Worm (Caenorhabditis elegans) whole organism, mixed stage, embryonic: ENCODE measurements around the gene dpy-31.
A peak's percentile ranks its signal among the peaks of the same experiment; 100 is the strongest.

Experiments
- M03D4.4 ChIP-seq: sonication (generic microtip); optimal IDR thresholded peaks from 2 replicates; lab custom pipeline; 2017; ENCODE audit warnings: mild to moderate bottlenecking, missing genetic modification characterization, missing compliant biosample characterization
- bed-3 ChIP-seq: fragments of 200-800 bp; sonication (Bioruptor generic); optimal IDR thresholded peaks from 3 replicates; lab custom pipeline; 2018; ENCODE audit warnings: mild to moderate bottlenecking, missing genetic modification characterization, moderate library complexity, missing compliant biosample characterization
- blmp-1 ChIP-seq: fragments of 150-350 bp; optimal IDR thresholded peaks from 2 replicates; lab custom pipeline; 2014; ENCODE audit warnings: missing biosample characterization, missing genetic modification characterization
- ceh-39 ChIP-seq: fragments of 150-350 bp; optimal IDR thresholded peaks from 2 replicates; lab custom pipeline; 2014; ENCODE audit warnings: missing biosample characterization, missing genetic modification characterization
- ceh-43 ChIP-seq: fragments of 200-800 bp; sonication (Bioruptor generic); optimal IDR thresholded peaks from 2 replicates; lab custom pipeline; 2018; ENCODE audit warnings: mild to moderate bottlenecking, missing genetic modification characterization, moderate library complexity, missing compliant biosample characterization
- ceh-83 ChIP-seq: fragments of 200-800 bp; sonication (Bioruptor generic); optimal IDR thresholded peaks from 2 replicates; lab custom pipeline; 2018; ENCODE audit warnings: mild to moderate bottlenecking, missing genetic modification characterization, missing compliant biosample characterization
- ces-1 ChIP-seq: fragments of 150-350 bp; optimal IDR thresholded peaks from 2 replicates; lab custom pipeline; 2014; ENCODE audit warnings: missing biosample characterization, missing genetic modification reagents, missing genetic modification characterization
- cnd-1 ChIP-seq: fragments of 200-800 bp; sonication (Bioruptor generic); optimal IDR thresholded peaks from 2 replicates; lab custom pipeline; 2018; ENCODE audit warnings: mild to moderate bottlenecking, missing genetic modification characterization, missing compliant biosample characterization
- drap-1 ChIP-seq: fragments of 200-800 bp; sonication (Bioruptor generic); optimal IDR thresholded peaks from 3 replicates; lab custom pipeline; 2018; ENCODE audit warnings: mild to moderate bottlenecking, missing genetic modification characterization, missing compliant biosample characterization
- elt-1 ChIP-seq: sonication (generic microtip); optimal IDR thresholded peaks from 2 replicates; lab custom pipeline; 2017; ENCODE audit warnings: missing genetic modification characterization, mild to moderate bottlenecking, missing compliant biosample characterization, antibody characterized with exemption, moderate library complexity, borderline replicate concordance; ENCODE audit not compliant: insufficient read depth
- elt-3 ChIP-seq: fragments of 150-350 bp; optimal IDR thresholded peaks from 2 replicates; lab custom pipeline; 2014; ENCODE audit warnings: missing biosample characterization, missing genetic modification characterization
- flh-1 ChIP-seq: fragments of 200-800 bp; sonication (Bioruptor generic); optimal IDR thresholded peaks from 2 replicates; lab custom pipeline; 2018; ENCODE audit warnings: mild to moderate bottlenecking, missing genetic modification characterization, moderate library complexity, missing compliant biosample characterization
- ham-2 ChIP-seq: fragments of 200-800 bp; sonication (Bioruptor generic); optimal IDR thresholded peaks from 2 replicates; lab custom pipeline; 2018; ENCODE audit warnings: mild to moderate bottlenecking, missing genetic modification characterization, missing compliant biosample characterization
- hlh-1 ChIP-seq: fragments of 150-350 bp; optimal IDR thresholded peaks from 2 replicates; lab custom pipeline; 2014; ENCODE audit warnings: missing biosample characterization, missing genetic modification reagents, missing genetic modification characterization
- lin-13 ChIP-seq: fragments of 150-350 bp; optimal IDR thresholded peaks from 2 replicates; lab custom pipeline; 2014; ENCODE audit warnings: missing biosample characterization, missing genetic modification characterization
- lin-32 ChIP-seq: fragments of 200-800 bp; sonication (Bioruptor generic); optimal IDR thresholded peaks from 2 replicates; lab custom pipeline; 2018; ENCODE audit warnings: mild to moderate bottlenecking, missing genetic modification characterization, missing compliant biosample characterization
- lsy-2 ChIP-seq: fragments of 150-350 bp; optimal IDR thresholded peaks from 2 replicates; lab custom pipeline; 2014; ENCODE audit warnings: missing biosample characterization, missing genetic modification characterization
- mab-5 ChIP-seq: fragments of 150-350 bp; optimal IDR thresholded peaks from 2 replicates; lab custom pipeline; 2014; ENCODE audit warnings: missing biosample characterization, missing genetic modification characterization
- mep-1 ChIP-seq: fragments of 150-350 bp; optimal IDR thresholded peaks from 2 replicates; lab custom pipeline; 2017; ENCODE audit warnings: missing biosample characterization, missing genetic modification reagents, missing genetic modification characterization, inconsistent platforms
- mls-2 ChIP-seq: sonication (generic microtip); optimal IDR thresholded peaks from 2 replicates; lab custom pipeline; 2016; ENCODE audit warnings: mild to moderate bottlenecking, missing genetic modification characterization, moderate library complexity, missing compliant biosample characterization
- nhr-12 ChIP-seq: fragments of 150-350 bp; optimal IDR thresholded peaks from 2 replicates; lab custom pipeline; 2014; ENCODE audit warnings: missing biosample characterization, missing genetic modification characterization
- nhr-2 ChIP-seq: fragments of 150-350 bp; optimal IDR thresholded peaks from 2 replicates; lab custom pipeline; 2014; ENCODE audit warnings: missing biosample characterization, missing genetic modification characterization
- nhr-237 ChIP-seq: fragments of 150-350 bp; optimal IDR thresholded peaks from 2 replicates; lab custom pipeline; 2014; ENCODE audit warnings: missing biosample characterization, missing genetic modification characterization
- nhr-28 ChIP-seq: fragments of 150-350 bp; optimal IDR thresholded peaks from 2 replicates; lab custom pipeline; 2014; ENCODE audit warnings: missing biosample characterization, missing genetic modification characterization
- nhr-76 ChIP-seq: sonication (generic microtip); optimal IDR thresholded peaks from 2 replicates; lab custom pipeline; 2017; ENCODE audit warnings: missing biosample characterization, missing genetic modification characterization
- pha-4 ChIP-seq: fragments of 150-350 bp; optimal IDR thresholded peaks from 2 replicates; lab custom pipeline; 2018; ENCODE audit warnings: missing biosample characterization, missing genetic modification reagents, missing genetic modification characterization
- sem-2 ChIP-seq: fragments of 200-800 bp; sonication (Bioruptor generic); optimal IDR thresholded peaks from 2 replicates; lab custom pipeline; 2018; ENCODE audit warnings: mild to moderate bottlenecking, missing genetic modification characterization, missing compliant biosample characterization
- snpc-4 ChIP-seq: fragments of 150-350 bp; optimal IDR thresholded peaks from 2 replicates; lab custom pipeline; 2014; ENCODE audit warnings: missing biosample characterization, missing genetic modification characterization
- sptf-1 ChIP-seq: sonication (generic microtip); optimal IDR thresholded peaks from 2 replicates; lab custom pipeline; 2017; ENCODE audit warnings: mild to moderate bottlenecking, missing genetic modification characterization, moderate library complexity, missing compliant biosample characterization
- tbx-8 ChIP-seq: fragments of 200-800 bp; sonication (Bioruptor generic); optimal IDR thresholded peaks from 2 replicates; lab custom pipeline; 2018; ENCODE audit warnings: mild to moderate bottlenecking, missing genetic modification characterization, moderate library complexity, missing compliant biosample characterization
- unc-120 ChIP-seq: sonication (generic microtip); optimal IDR thresholded peaks from 2 replicates; lab custom pipeline; 2017; ENCODE audit warnings: missing genetic modification characterization, missing compliant biosample characterization; ENCODE audit not compliant: poor library complexity, severe bottlenecking
- unc-39 ChIP-seq: fragments of 150-350 bp; optimal IDR thresholded peaks from 2 replicates; lab custom pipeline; 2014; ENCODE audit warnings: missing biosample characterization, missing genetic modification characterization
- unc-62 ChIP-seq: fragments of 150-350 bp; optimal IDR thresholded peaks from 2 replicates; lab custom pipeline; 2014; ENCODE audit warnings: missing biosample characterization, missing genetic modification reagents, missing genetic modification characterization
- zip-8 ChIP-seq: fragments of 150-350 bp; optimal IDR thresholded peaks from 2 replicates; lab custom pipeline; 2014; ENCODE audit warnings: missing biosample characterization, missing genetic modification characterization
- ztf-11 ChIP-seq: fragments of 150-350 bp; optimal IDR thresholded peaks from 2 replicates; lab custom pipeline; 2014; ENCODE audit warnings: missing biosample characterization, missing genetic modification characterization

The dpy-31 gene

ce11 chrIII:7154526-7154925, 47.5 kb upstream of the dpy-31 start:
- no peak for TF ChIP-seq elt-1 (tag; lab: Kevin White, UChicago)
- peak; percentile 13 for TF ChIP-seq ces-1 (GFP tag; lab: Kevin White, UChicago)
- TF ChIP-seq sptf-1 (tag; lab: Kevin White, UChicago) = no peak

ce11 chrIII:7155631-7156030, 46.4 kb upstream of the dpy-31 start:
- TF ChIP-seq snpc-4 (tag; lab: Kevin White, UChicago) (no peak), nhr-12 (tag; lab: Kevin White, UChicago) (no peak), ces-1 (GFP tag; lab: Kevin White, UChicago) (peak; percentile 80), tbx-8 (peak; percentile 1), ham-2 (peak; percentile 71), zip-8 (tag; lab: Kevin White, UChicago) (no peak), mls-2 (tag; lab: Kevin White, UChicago) (peak; percentile 84), mep-1 (tag; lab: Kevin White, UChicago) (peak; percentile 77), drap-1 (GFP tag; lab: Kevin White, UChicago) (peak; percentile 47), pha-4 (tag; lab: Kevin White, UChicago) (peak; percentile 73), M03D4.4 (tag; lab: Kevin White, UChicago) (peak; percentile 13), nhr-28 (no peak), mab-5 (no peak), unc-62 (GFP tag; lab: Kevin White, UChicago) (peak; percentile 75), ceh-43 (GFP tag; lab: Kevin White, UChicago) (no peak), ceh-39 (tag; lab: Kevin White, UChicago) (peak; percentile 70), nhr-237 (tag; lab: Kevin White, UChicago) (peak; percentile 86), sptf-1 (tag; lab: Kevin White, UChicago) (peak; percentile 76), bed-3 (GFP tag; lab: Kevin White, UChicago) (peak; percentile 20), lin-32 (GFP tag; lab: Kevin White, UChicago) (no peak), ztf-11 (tag; lab: Kevin White, UChicago) (peak; percentile 65), lin-13 (tag; lab: Kevin White, UChicago) (no peak), blmp-1 (tag; lab: Kevin White, UChicago) (no peak), flh-1 (no peak), hlh-1 (peak; percentile 78), lsy-2 (tag; lab: Kevin White, UChicago) (peak; percentile 72), ceh-83 (GFP tag; lab: Kevin White, UChicago) (no peak), unc-39 (tag; lab: Kevin White, UChicago) (no peak), cnd-1 (tag; lab: Kevin White, UChicago) (no peak), nhr-2 (tag; lab: Kevin White, UChicago) (peak; percentile 52), elt-1 (tag; lab: Kevin White, UChicago) (no peak), elt-3 (tag; lab: Kevin White, UChicago) (no peak), sem-2 (GFP tag; lab: Kevin White, UChicago) (no peak), unc-120 (tag; lab: Kevin White, UChicago) (peak; percentile 95), nhr-76 (tag; lab: Kevin White, UChicago) (no peak)

- TF ChIP-seq M03D4.4 (tag; lab: Kevin White, UChicago) (no peak), nhr-12 (tag; lab: Kevin White, UChicago) (no peak), hlh-1 (no peak), nhr-76 (tag; lab: Kevin White, UChicago) (no peak), drap-1 (GFP tag; lab: Kevin White, UChicago) (no peak), lin-32 (GFP tag; lab: Kevin White, UChicago) (no peak), unc-62 (GFP tag; lab: Kevin White, UChicago) (no peak), pha-4 (tag; lab: Kevin White, UChicago) (no peak), unc-120 (tag; lab: Kevin White, UChicago) (no peak), ces-1 (GFP tag; lab: Kevin White, UChicago) (no peak), sem-2 (GFP tag; lab: Kevin White, UChicago) (no peak), mls-2 (tag; lab: Kevin White, UChicago) (no peak), nhr-2 (tag; lab: Kevin White, UChicago) (no peak), flh-1 (no peak), elt-3 (tag; lab: Kevin White, UChicago) (no peak)
Observed at ce11 chrIII:7158709-7159108, 43.3 kb upstream of the dpy-31 start, which contains the start of gene nuo-4. Gene nuo-4, minus strand, starts transcription at chrIII:7158809.
